Worm (Caenorhabditis elegans): ENCODE data around the gene nhr-141.
A peak's percentile ranks its signal among the peaks of the same experiment; 100 is the strongest.

The nhr-141 gene

ce11 chrV:7417018-7417716 is 27.3 kb upstream of the nhr-141 start, which contains the start of gene srw-67:
Gene srw-67, plus strand, starts transcription at chrV:7417660.
- no peak for TF ChIP-seq sup-37 (GFP tag; optimal IDR thresholded peaks at IDR 0.05)
- TF ChIP-seq nhr-71 (tag; optimal IDR thresholded peaks at IDR 0.05) = no peak
- no peak for TF ChIP-seq lir-3 (tag; optimal IDR thresholded peaks at IDR 0.05; ENCODE audit: poor library complexity)
- TF ChIP-seq Y116A8C.19 (tag; optimal IDR thresholded peaks at IDR 0.05; ENCODE audit: borderline replicate concordance) = no peak
- TF ChIP-seq isw-1 (GFP tag; IDR thresholded peaks at IDR 0.05) = no peak
- no peak for TF ChIP-seq efl-1 (optimal IDR thresholded peaks at IDR 0.05)
- peak in 1 of 2 experiments; percentile 41 for TF ChIP-seq efl-1 (GFP tag; optimal IDR thresholded peaks at IDR 0.05 in 1 of 2)
- peak in 1 of 6 experiments; percentile 33 for TF ChIP-seq elt-3 (tag; optimal IDR thresholded peaks at IDR 0.05)
- TF ChIP-seq swsn-7 (tag; optimal IDR thresholded peaks at IDR 0.05) = no peak
- no peak for TF ChIP-seq nhr-19 (GFP tag; conservative IDR thresholded peaks at IDR 0.05)
- TF ChIP-seq rnt-1 (tag; optimal IDR thresholded peaks at IDR 0.05) = no peak
- no peak for TF ChIP-seq nhr-12 (tag; optimal IDR thresholded peaks at IDR 0.05)
- TF ChIP-seq vab-15 (tag; optimal IDR thresholded peaks at IDR 0.05) = no peak
- no peak for TF ChIP-seq lsy-2 (tag; optimal IDR thresholded peaks at IDR 0.05)
- no peak for TF ChIP-seq nhr-47 (tag; optimal IDR thresholded peaks at IDR 0.05)
- TF ChIP-seq unc-62 (GFP tag; optimal IDR thresholded peaks at IDR 0.05) = no peak
- no peak for TF ChIP-seq pag-3 (tag; optimal IDR thresholded peaks at IDR 0.05; ENCODE audit: borderline replicate concordance, insufficient read depth)
- no peak for TF ChIP-seq sptf-1 (tag; optimal IDR thresholded peaks at IDR 0.05)
- peak; percentile 14 for TF ChIP-seq blmp-1 (tag; optimal IDR thresholded peaks at IDR 0.05)

- TF ChIP-seq mab-9 (GFP tag; IDR thresholded peaks at IDR 0.05) (no peak), grh-1 (GFP tag; IDR thresholded peaks at IDR 0.05) (no peak), unc-62 (GFP tag; optimal IDR thresholded peaks at IDR 0.05) (no peak), unc-98 (GFP tag; IDR thresholded peaks at IDR 0.05) (no peak), lin-13 (GFP tag; optimal IDR thresholded peaks at IDR 0.05) (no peak), ceh-82 (tag; optimal IDR thresholded peaks at IDR 0.05) (no peak)
Observed at ce11 chrV:7420162-7420561, 24.3 kb upstream of the nhr-141 start, which contains the start of gene srxa-4. Gene srxa-4, plus strand, starts transcription at chrV:7420462.

ce11 chrV:7424336-7424735 is 20.1 kb upstream of the nhr-141 start, which contains the start of gene F18E3.10:
Gene F18E3.10, minus strand, starts transcription at chrV:7424436.
- TF ChIP-seq ces-1 (GFP tag; optimal IDR thresholded peaks at IDR 0.05) (no peak), zip-4 (GFP tag; optimal IDR thresholded peaks at IDR 0.05) (no peak), swsn-7 (tag; optimal IDR thresholded peaks at IDR 0.05) (no peak), unc-86 (tag; optimal IDR thresholded peaks at IDR 0.05) (no peak), ceh-82 (tag; optimal IDR thresholded peaks at IDR 0.05) (no peak), fkh-4 (tag; optimal IDR thresholded peaks at IDR 0.05; ENCODE audit: borderline replicate concordance) (no peak), nhr-47 (tag; optimal IDR thresholded peaks at IDR 0.05) (no peak), fos-1 (tag; optimal IDR thresholded peaks at IDR 0.05) (no peak), xbp-1 (tag; optimal IDR thresholded peaks at IDR 0.05) (no peak), nhr-237 (tag; optimal IDR thresholded peaks at IDR 0.05) (no peak), rnt-1 (tag; optimal IDR thresholded peaks at IDR 0.05) (no peak), nhr-76 (tag; optimal IDR thresholded peaks at IDR 0.05) (no peak), elt-3 (tag; optimal IDR thresholded peaks at IDR 0.05) (no peak), nhr-85 (tag) (no peak), elt-2 (tag; optimal IDR thresholded peaks at IDR 0.05) (no peak), mab-9 (GFP tag; IDR thresholded peaks at IDR 0.05) (no peak), aly-2 (tag; optimal IDR thresholded peaks at IDR 0.05) (no peak), egl-13 (tag; optimal IDR thresholded peaks at IDR 0.05) (no peak), grh-1 (GFP tag; IDR thresholded peaks at IDR 0.05) (no peak)

ce11 chrV:7426594-7426993 is 17.9 kb upstream of the nhr-141 start, which contains the start of gene srw-68:
Gene srw-68, minus strand, starts transcription at chrV:7426694.
- no peak for TF ChIP-seq ama-1 (optimal IDR thresholded peaks at IDR 0.05)
- TF ChIP-seq unc-62 (GFP tag; optimal IDR thresholded peaks at IDR 0.05) = no peak
- no peak for TF ChIP-seq skn-1 (tag; optimal IDR thresholded peaks at IDR 0.05)
- TF ChIP-seq swsn-7 (tag; optimal IDR thresholded peaks at IDR 0.05) = no peak
- TF ChIP-seq pag-3 (tag; optimal IDR thresholded peaks at IDR 0.05; ENCODE audit: borderline replicate concordance, insufficient read depth) = no peak
- TF ChIP-seq jun-1 (tag; optimal IDR thresholded peaks at IDR 0.05) = no peak
- no peak for TF ChIP-seq elt-3 (tag; optimal IDR thresholded peaks at IDR 0.05)
- no peak for TF ChIP-seq ztf-4 (tag; optimal IDR thresholded peaks at IDR 0.05)
- TF ChIP-seq vab-15 (tag; optimal IDR thresholded peaks at IDR 0.05) = no peak
- no peak for TF ChIP-seq unc-130 (tag; optimal IDR thresholded peaks at IDR 0.05)
- no peak for TF ChIP-seq isw-1 (GFP tag; IDR thresholded peaks at IDR 0.05)
- no peak for TF ChIP-seq sup-37 (GFP tag; optimal IDR thresholded peaks at IDR 0.05)
- TF ChIP-seq hlh-4 (tag; optimal IDR thresholded peaks at IDR 0.05) = no peak
- TF ChIP-seq zip-4 (GFP tag; optimal IDR thresholded peaks at IDR 0.05) = no peak
- TF ChIP-seq nhr-28 (tag; optimal IDR thresholded peaks at IDR 0.05) = no peak

Measured in whole organism, L1 larva.